Worm (Caenorhabditis elegans) whole organism, L2 larva: ENCODE data around the gene C27D6.3.

ENCODE experiments used
- F13H6.1 ChIP-seq: sonication (generic microtip); optimal IDR thresholded peaks from 2 replicates; lab custom pipeline; 2016; ENCODE audit warnings: missing genetic modification characterization, missing compliant biosample characterization
- R02D3.7 ChIP-seq: fragments of 150-350 bp; optimal IDR thresholded peaks from 2 replicates; lab custom pipeline; 2014; ENCODE audit warnings: missing biosample characterization, missing genetic modification characterization
- ZK546.5 ChIP-seq: sonication (generic microtip); optimal IDR thresholded peaks from 2 replicates; lab custom pipeline; 2017; ENCODE audit warnings: missing biosample characterization, missing genetic modification characterization
- alr-1 ChIP-seq: fragments of 150-350 bp; optimal IDR thresholded peaks from 2 replicates; lab custom pipeline; 2014; ENCODE audit warnings: missing biosample characterization, missing genetic modification characterization
- aly-2 ChIP-seq: fragments of 150-350 bp; optimal IDR thresholded peaks from 2 replicates; lab custom pipeline; 2014; ENCODE audit warnings: missing biosample characterization, missing genetic modification characterization
- ama-1 ChIP-seq: fragments of 150-350 bp; optimal IDR thresholded peaks from 2 replicates; lab custom pipeline; 2018; ENCODE audit warnings: inconsistent platforms
- ceh-82 ChIP-seq: fragments of 150-350 bp; optimal IDR thresholded peaks from 2 replicates; lab custom pipeline; 2014; ENCODE audit warnings: missing biosample characterization, missing genetic modification characterization
- dmd-4 ChIP-seq: sonication (generic microtip); optimal IDR thresholded peaks from 2 replicates; lab custom pipeline; 2017; ENCODE audit warnings: missing biosample characterization, missing genetic modification characterization
- egl-27 ChIP-seq: sonication (generic microtip); optimal IDR thresholded peaks from 3 replicates; lab custom pipeline; 2017; ENCODE audit warnings: missing biosample characterization, missing genetic modification reagents, missing genetic modification characterization
- elt-1 ChIP-seq: fragments of 150-350 bp; optimal IDR thresholded peaks from 2 replicates; lab custom pipeline; 2014; ENCODE audit warnings: missing biosample characterization, missing genetic modification characterization
- fos-1 ChIP-seq: fragments of 150-350 bp; optimal IDR thresholded peaks from 2 replicates; lab custom pipeline; 2014; ENCODE audit warnings: missing biosample characterization, missing genetic modification characterization
- gmeb-1 ChIP-seq: fragments of 150-350 bp; optimal IDR thresholded peaks from 2 replicates; lab custom pipeline; 2014; ENCODE audit warnings: missing biosample characterization, missing genetic modification characterization
- lin-11 ChIP-seq: fragments of 150-350 bp; sonication (generic microtip); optimal IDR thresholded peaks from 2 replicates; lab custom pipeline; 2014; ENCODE audit warnings: missing biosample characterization, missing genetic modification characterization, inconsistent platforms, mixed read lengths
- lin-13 ChIP-seq: fragments of 150-350 bp; optimal IDR thresholded peaks from 2 replicates; lab custom pipeline; 2014; ENCODE audit warnings: missing biosample characterization, missing genetic modification reagents, missing genetic modification characterization
- lin-39 ChIP-seq: fragments of 150-350 bp; optimal IDR thresholded peaks from 2 replicates; lab custom pipeline; 2014; ENCODE audit warnings: missing biosample characterization, missing genetic modification reagents, missing genetic modification characterization
- lsy-2 ChIP-seq, 2 experiments: fragments of 150-350 bp in 1 of 2; sonication (generic microtip) in 1 of 2; optimal IDR thresholded peaks; 2 replicates each; lab custom pipeline; 2014 to 2017; ENCODE audit warnings: missing biosample characterization in 2 of 2, missing genetic modification characterization in 2 of 2
- mdl-1 ChIP-seq, 2 experiments: fragments of 150-350 bp in 1 of 2; sonication (generic microtip) in 1 of 2; optimal IDR thresholded peaks; 2 replicates each; lab custom pipeline; 2017; ENCODE audit warnings: missing biosample characterization in 2 of 2, missing genetic modification characterization in 2 of 2
- nhr-10 ChIP-seq: sonication (generic microtip); optimal IDR thresholded peaks from 2 replicates; lab custom pipeline; 2017; ENCODE audit warnings: missing biosample characterization, missing genetic modification characterization
- nhr-11 ChIP-seq: fragments of 150-350 bp; optimal IDR thresholded peaks from 2 replicates; lab custom pipeline; 2014; ENCODE audit warnings: missing biosample characterization, missing genetic modification characterization
- nhr-12 ChIP-seq: fragments of 150-350 bp; optimal IDR thresholded peaks from 2 replicates; lab custom pipeline; 2014; ENCODE audit warnings: missing biosample characterization, missing genetic modification characterization
- nhr-21 ChIP-seq: fragments of 150-350 bp; optimal IDR thresholded peaks from 2 replicates; lab custom pipeline; 2014; ENCODE audit warnings: missing biosample characterization, missing genetic modification characterization
- nhr-237 ChIP-seq: fragments of 150-350 bp; optimal IDR thresholded peaks from 2 replicates; lab custom pipeline; 2014; ENCODE audit warnings: missing biosample characterization, missing genetic modification characterization
- nhr-25 ChIP-seq: fragments of 150-350 bp; sonication (generic microtip); optimal IDR thresholded peaks from 3 replicates; lab custom pipeline; 2014; ENCODE audit warnings: missing biosample characterization, missing genetic modification characterization
- nhr-77 ChIP-seq: fragments of 150-350 bp; optimal IDR thresholded peaks from 2 replicates; lab custom pipeline; 2014; ENCODE audit warnings: missing biosample characterization, missing genetic modification characterization
- sem-4 ChIP-seq: fragments of 150-350 bp; optimal IDR thresholded peaks from 2 replicates; lab custom pipeline; 2014; ENCODE audit warnings: missing biosample characterization, missing genetic modification reagents, missing genetic modification characterization
- sma-3 ChIP-seq: sonication (generic microtip); optimal IDR thresholded peaks from 2 replicates; lab custom pipeline; 2016; ENCODE audit warnings: missing genetic modification reagents, missing genetic modification characterization, missing compliant biosample characterization
- sma-9 ChIP-seq, 2 experiments: fragments of 150-350 bp in 1 of 2; sonication (generic microtip) in 1 of 2; optimal IDR thresholded peaks; 2 replicates each; lab custom pipeline; 2014 to 2016; ENCODE audit warnings: missing genetic modification characterization in 2 of 2, mild to moderate bottlenecking in 1 of 2, missing biosample characterization in 1 of 2, missing compliant biosample characterization in 1 of 2, missing genetic modification reagents in 1 of 2, moderate library complexity in 1 of 2
- unc-39 ChIP-seq: fragments of 150-350 bp; optimal IDR thresholded peaks from 2 replicates; lab custom pipeline; 2014; ENCODE audit warnings: missing biosample characterization, missing genetic modification characterization
- zag-1 ChIP-seq: fragments of 150-350 bp; optimal IDR thresholded peaks from 2 replicates; lab custom pipeline; 2014; ENCODE audit warnings: missing biosample characterization, missing genetic modification characterization
- ztf-1 ChIP-seq: fragments of 200-800 bp; sonication (Bioruptor generic); conservative IDR thresholded peaks from 2 replicates; pipeline ENCODE4 v1.3.6; 2022; ENCODE audit warnings: missing genetic modification characterization, missing compliant biosample characterization
- ztf-11 ChIP-seq: sonication (generic microtip); optimal IDR thresholded peaks from 2 replicates; lab custom pipeline; 2017; ENCODE audit warnings: missing biosample characterization, missing genetic modification characterization
- ztf-4 ChIP-seq: fragments of 150-350 bp; optimal IDR thresholded peaks from 2 replicates; lab custom pipeline; 2014; ENCODE audit warnings: missing biosample characterization, missing genetic modification characterization

C27D6.3 gene

DNA sequence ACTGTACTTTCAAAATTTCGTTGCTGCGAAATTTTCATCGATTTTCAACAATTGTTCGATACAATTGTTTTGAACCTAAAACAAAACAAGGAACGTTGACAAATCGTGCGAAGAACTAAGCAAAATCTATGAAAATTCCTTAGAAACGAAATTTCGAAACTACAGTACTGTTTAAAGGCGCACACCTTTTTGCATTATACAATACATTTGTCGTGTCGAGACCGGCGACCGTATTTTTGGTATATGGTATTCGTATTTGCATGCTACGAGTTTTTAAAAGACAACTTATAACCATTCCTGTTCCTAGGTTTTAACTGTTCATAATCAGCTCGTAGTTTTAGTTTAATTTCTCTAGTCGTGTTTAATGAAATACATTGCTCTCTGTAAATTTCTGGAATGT lies 4.3 kb upstream of the C27D6.3 start:
- TF ChIP-seq ama-1 (lab: Kevin White, UChicago) (peak; percentile 23), nhr-10 (tag; lab: Kevin White, UChicago) (no peak)

- TF ChIP-seq ztf-11 (tag; lab: Kevin White, UChicago) (no peak), mdl-1 (tag; optimal IDR thresholded peaks at IDR 0.05; lab: Kevin White, UChicago) (no peak), alr-1 (tag; lab: Kevin White, UChicago) (no peak), sem-4 (tag; lab: Kevin White, UChicago) (no peak), ZK546.5 (tag; lab: Kevin White, UChicago) (no peak), lin-13 (GFP tag; lab: Kevin White, UChicago) (no peak), F13H6.1 (tag; lab: Kevin White, UChicago) (no peak), sma-3 (GFP tag; lab: Kevin White, UChicago) (no peak), zag-1 (tag; lab: Kevin White, UChicago) (no peak), ztf-4 (tag; lab: Kevin White, UChicago) (no peak)
- TF ChIP-seq, all 48 proteins: peak for 0
Observed at ce11 chrII:5177902-5178301, 3.6 kb upstream of the C27D6.3 start, which contains the start of gene C27D6.12. TSS of gene C27D6.12 (minus strand) at chrII:5178002.

- no peak for TF ChIP-seq mdl-1 (tag; optimal IDR thresholded peaks at IDR 0.05; lab: Kevin White, UChicago)
- TF ChIP-seq nhr-77 (tag; lab: Kevin White, UChicago) = no peak
- TF ChIP-seq, all 48 proteins: peak for 0
Observed at ce11 chrII:5176934-5177333, 2.7 kb upstream of the C27D6.3 start.

DNA sequence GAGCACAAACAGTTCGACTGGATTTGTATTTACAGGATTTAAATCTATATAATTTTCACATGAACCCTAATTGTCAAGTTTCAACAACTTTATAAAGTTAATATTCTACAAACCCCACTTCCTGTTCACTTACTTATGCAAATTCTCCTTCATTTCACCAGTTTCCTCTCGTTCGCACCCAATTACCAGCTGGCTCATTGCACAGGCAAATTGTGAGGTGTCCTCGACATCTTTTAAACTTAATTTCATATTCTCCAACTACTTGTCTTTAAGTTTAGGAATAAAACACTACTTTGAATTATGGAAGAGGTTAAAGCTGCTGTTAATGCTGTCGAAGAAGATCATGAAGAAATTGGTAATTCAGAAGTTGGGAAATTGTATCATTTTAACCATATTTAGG lies 1.8 kb downstream of the C27D6.3 start, which contains the start of gene C27D6.1:
Gene C27D6.1, plus strand, starts transcription at position 301 of the 400 bp plus-strand sequence.
- TF ChIP-seq R02D3.7 (tag; lab: Kevin White, UChicago) (no peak), lin-39 (tag; lab: Kevin White, UChicago) (no peak), lin-11 (tag; lab: Kevin White, UChicago) (no peak), egl-27 (tag; lab: Kevin White, UChicago) (no peak), ama-1 (lab: Kevin White, UChicago) (no peak), sma-9 (GFP tag; optimal IDR thresholded peaks at IDR 0.05; lab: Kevin White, UChicago) (no peak), sma-9 (tag; optimal IDR thresholded peaks at IDR 0.05; lab: Kevin White, UChicago) (no peak), nhr-237 (tag; lab: Kevin White, UChicago) (no peak), nhr-12 (tag; lab: Kevin White, UChicago) (no peak), ceh-82 (tag; lab: Kevin White, UChicago) (no peak), elt-1 (tag; lab: Kevin White, UChicago) (no peak), nhr-21 (tag; lab: Kevin White, UChicago) (no peak), nhr-10 (tag; lab: Kevin White, UChicago) (no peak), ztf-1 (GFP tag; lab: Robert Waterston, UW) (no peak), fos-1 (tag; lab: Kevin White, UChicago) (no peak), nhr-11 (tag; lab: Kevin White, UChicago) (no peak), lsy-2 (tag; optimal IDR thresholded peaks at IDR 0.05; lab: Kevin White, UChicago) (no peak), mdl-1 (tag; optimal IDR thresholded peaks at IDR 0.05; lab: Kevin White, UChicago) (no peak), unc-39 (no peak), gmeb-1 (tag; lab: Kevin White, UChicago) (no peak)

DNA sequence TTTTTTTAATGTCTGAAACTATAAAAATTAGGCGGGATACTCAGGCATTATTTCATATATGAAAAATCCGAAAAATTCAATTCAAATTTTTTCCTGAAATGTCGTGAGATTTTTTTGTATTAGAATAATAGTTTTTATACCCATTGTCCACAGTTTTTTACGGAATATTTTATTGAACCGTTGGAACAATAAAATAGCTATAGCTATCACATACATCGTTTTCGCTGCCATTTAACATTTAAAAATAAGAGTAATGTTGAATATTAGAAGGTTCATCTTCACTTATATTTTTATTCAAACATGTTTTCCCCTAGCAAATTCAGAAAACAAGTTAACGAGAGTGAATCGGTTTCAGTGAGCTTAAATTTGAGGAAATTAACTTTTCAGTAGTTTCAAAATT lies 2.7 kb downstream of the C27D6.3 start, which contains the start of gene C27D6.15:
Gene C27D6.15, plus strand, starts transcription at position 301 of the 400 bp plus-strand sequence.
- TF ChIP-seq ZK546.5 (tag; lab: Kevin White, UChicago) (no peak), lin-39 (tag; lab: Kevin White, UChicago) (no peak), alr-1 (tag; lab: Kevin White, UChicago) (no peak), lsy-2 (tag; optimal IDR thresholded peaks at IDR 0.05; lab: Kevin White, UChicago) (no peak), F13H6.1 (tag; lab: Kevin White, UChicago) (no peak), dmd-4 (tag; lab: Kevin White, UChicago) (no peak), fos-1 (tag; lab: Kevin White, UChicago) (no peak), ztf-1 (GFP tag; lab: Robert Waterston, UW) (no peak), nhr-237 (tag; lab: Kevin White, UChicago) (no peak), zag-1 (tag; lab: Kevin White, UChicago) (no peak), egl-27 (tag; lab: Kevin White, UChicago) (no peak), mdl-1 (tag; optimal IDR thresholded peaks at IDR 0.05; lab: Kevin White, UChicago) (no peak), aly-2 (tag; lab: Kevin White, UChicago) (no peak), ztf-11 (tag; lab: Kevin White, UChicago) (no peak), nhr-25 (tag; lab: Kevin White, UChicago) (no peak)
